Fruit fly (Drosophila melanogaster) whole organism, embryonic: ENCODE data around the gene CG17359.

Experiments
- Blimp-1 ChIP-seq: fragments of 200-800 bp; sonication (Bioruptor generic); optimal IDR thresholded peaks from 3 replicates; lab custom pipeline; 2018; ENCODE audit warnings: missing biosample characterization, missing genetic modification characterization, mild to moderate bottlenecking, moderate library complexity, missing genetic modification reagents
- CG10654 ChIP-seq: fragments of 200-800 bp; sonication (Bioruptor generic); optimal IDR thresholded peaks from 2 replicates; lab custom pipeline; 2016; ENCODE audit warnings: missing biosample characterization, missing genetic modification characterization
- CG11456 ChIP-seq: fragments of 200-800 bp; sonication (Bioruptor generic); IDR thresholded peaks from 3 replicates; pipeline ENCODE4 v1.3.6; 2022; ENCODE audit warnings: missing biosample characterization, missing genetic modification characterization
- CG12104 ChIP-seq: fragments of 200-800 bp; sonication (Bioruptor generic); optimal IDR thresholded peaks from 3 replicates; lab custom pipeline; 2016; ENCODE audit warnings: missing biosample characterization, missing genetic modification characterization
- CG13775 ChIP-seq: fragments of 200-800 bp; sonication (Bioruptor generic); optimal IDR thresholded peaks from 3 replicates; lab custom pipeline; 2017; ENCODE audit warnings: missing biosample characterization, mild to moderate bottlenecking, missing genetic modification characterization
- CG14441 ChIP-seq: fragments of 200-800 bp; sonication (Bioruptor generic); IDR thresholded peaks from 2 replicates; pipeline ENCODE4 v1.3.6; 2022; ENCODE audit warnings: missing biosample characterization, missing genetic modification characterization
- CG17328 ChIP-seq: fragments of 200-800 bp; sonication (Bioruptor generic); IDR thresholded peaks from 2 replicates; pipeline ENCODE4 v1.3.6; 2022; ENCODE audit warnings: missing biosample characterization, missing genetic modification characterization
- CG17829 ChIP-seq: fragments of 200-800 bp; optimal IDR thresholded peaks from 2 replicates; lab custom pipeline; 2019; ENCODE audit warnings: missing biosample characterization, mild to moderate bottlenecking, missing genetic modification characterization, moderate library complexity
- CG18764 ChIP-seq: fragments of 200-800 bp; sonication (Bioruptor generic); optimal IDR thresholded peaks from 3 replicates; lab custom pipeline; 2016; ENCODE audit warnings: missing biosample characterization, missing genetic modification characterization
- CG2120 ChIP-seq: fragments of 200-800 bp; sonication (Bioruptor generic); optimal IDR thresholded peaks from 3 replicates; lab custom pipeline; 2016; ENCODE audit warnings: missing biosample characterization, missing genetic modification characterization
- CG32532 ChIP-seq: fragments of 200-800 bp; sonication (Bioruptor generic); IDR thresholded peaks from 2 replicates; pipeline ENCODE4 v1.3.6; 2022; ENCODE audit warnings: missing biosample characterization, missing genetic modification characterization
- CG34224 ChIP-seq: fragments of 200-800 bp; sonication (Bioruptor generic); IDR thresholded peaks from 3 replicates; pipeline ENCODE4 v1.3.6; 2022; ENCODE audit warnings: missing biosample characterization, missing genetic modification characterization; ENCODE audit not compliant: partially characterized antibody
- CG3726 ChIP-seq: fragments of 200-800 bp; sonication (Bioruptor generic); IDR thresholded peaks from 3 replicates; pipeline ENCODE4, ENCODE4 v1.3.6; 2022; ENCODE audit warnings: missing biosample characterization, missing genetic modification characterization
- CG6791 ChIP-seq: fragments of 200-800 bp; sonication (Bioruptor generic); IDR thresholded peaks from 3 replicates; pipeline ENCODE4 v1.3.6; 2022; ENCODE audit warnings: missing biosample characterization, missing genetic modification characterization; ENCODE audit not compliant: partially characterized antibody
- CG7357 ChIP-seq: fragments of 200-800 bp; sonication (Bioruptor generic); IDR thresholded peaks from 3 replicates; pipeline ENCODE4 v1.3.6; 2022; ENCODE audit warnings: missing biosample characterization, missing genetic modification characterization
- CG7745 ChIP-seq: fragments of 200-800 bp; sonication (Bioruptor generic); optimal IDR thresholded peaks from 2 replicates; lab custom pipeline; 2018; ENCODE audit warnings: missing biosample characterization, mild to moderate bottlenecking, missing genetic modification characterization, moderate library complexity
- CG7786 ChIP-seq: fragments of 200-800 bp; sonication (Bioruptor generic); optimal IDR thresholded peaks from 2 replicates; lab custom pipeline; 2016; ENCODE audit warnings: missing biosample characterization, missing genetic modification characterization
- CG7963 ChIP-seq: fragments of 200-800 bp; sonication (Bioruptor generic); IDR thresholded peaks from 3 replicates; pipeline ENCODE4 v1.3.6; 2022; ENCODE audit warnings: missing biosample characterization, missing genetic modification characterization; ENCODE audit not compliant: partially characterized antibody
- CG7987 ChIP-seq: fragments of 200-800 bp; sonication (Bioruptor generic); optimal IDR thresholded peaks from 2 replicates; lab custom pipeline; 2018; ENCODE audit warnings: missing biosample characterization, mild to moderate bottlenecking, missing genetic modification characterization, moderate library complexity
- CG8281 ChIP-seq: fragments of 200-800 bp; sonication (Bioruptor generic); optimal IDR thresholded peaks from 2 replicates; lab custom pipeline; 2018; ENCODE audit warnings: missing biosample characterization, mild to moderate bottlenecking, missing genetic modification characterization, moderate library complexity
- CTCF ChIP-seq: fragments of 200-800 bp; sonication (Bioruptor generic); optimal IDR thresholded peaks from 2 replicates; lab custom pipeline; 2017; ENCODE audit warnings: missing biosample characterization, mild to moderate bottlenecking, missing genetic modification characterization, moderate library complexity
- CoRest ChIP-seq: fragments of 200-800 bp; sonication (Bioruptor generic); optimal IDR thresholded peaks from 3 replicates; lab custom pipeline; 2018; ENCODE audit warnings: missing biosample characterization, mild to moderate bottlenecking, missing genetic modification characterization, moderate library complexity
- H15 ChIP-seq: fragments of 200-800 bp; sonication (Bioruptor generic); IDR thresholded peaks from 3 replicates; pipeline ENCODE4 v1.3.6; 2022; ENCODE audit warnings: missing biosample characterization, missing genetic modification characterization
- NK7.1 ChIP-seq: fragments of 200-800 bp; sonication (Bioruptor generic); optimal IDR thresholded peaks from 3 replicates; lab custom pipeline; 2016; ENCODE audit warnings: missing biosample characterization, missing genetic modification characterization
- Optix ChIP-seq: fragments of 200-800 bp; sonication (Bioruptor generic); IDR thresholded peaks from 3 replicates; pipeline ENCODE4 v1.3.6; 2022; ENCODE audit warnings: missing biosample characterization, missing genetic modification characterization
- Spps ChIP-seq: fragments of 200-800 bp; sonication (Bioruptor generic); optimal IDR thresholded peaks from 2 replicates; lab custom pipeline; 2018; ENCODE audit warnings: missing biosample characterization, mild to moderate bottlenecking, missing genetic modification characterization
- Sry-β ChIP-seq: fragments of 200-800 bp; sonication (Bioruptor generic); optimal IDR thresholded peaks from 2 replicates; lab custom pipeline; 2018; ENCODE audit warnings: missing biosample characterization, mild to moderate bottlenecking, missing genetic modification characterization, moderate library complexity
- TFAM ChIP-seq: fragments of 200-800 bp; sonication (Bioruptor generic); optimal IDR thresholded peaks from 2 replicates; lab custom pipeline; 2017; ENCODE audit warnings: missing biosample characterization, missing genetic modification characterization, inconsistent platforms
- Xbp1 ChIP-seq: fragments of 200-800 bp; sonication (Bioruptor generic); optimal IDR thresholded peaks from 3 replicates; lab custom pipeline; 2016; ENCODE audit warnings: missing biosample characterization, mild to moderate bottlenecking, missing genetic modification characterization
- ash1 ChIP-seq: fragments of 200-800 bp; sonication (Bioruptor generic); optimal IDR thresholded peaks from 2 replicates; lab custom pipeline; 2018; ENCODE audit warnings: missing biosample characterization, mild to moderate bottlenecking, missing genetic modification characterization
- cato ChIP-seq: fragments of 200-800 bp; sonication (Bioruptor generic); optimal IDR thresholded peaks from 2 replicates; lab custom pipeline; 2016; ENCODE audit warnings: missing biosample characterization, missing genetic modification characterization, borderline replicate concordance
- crc ChIP-seq: fragments of 200-800 bp; sonication (Bioruptor generic); optimal IDR thresholded peaks from 2 replicates; lab custom pipeline; 2016; ENCODE audit warnings: missing biosample characterization, missing genetic modification characterization
- dimm ChIP-seq: fragments of 200-800 bp; sonication (Bioruptor generic); IDR thresholded peaks from 2 replicates; pipeline ENCODE4 v1.3.6; 2022; ENCODE audit warnings: missing biosample characterization, missing genetic modification characterization
- fu2 ChIP-seq: fragments of 200-800 bp; sonication (Bioruptor generic); optimal IDR thresholded peaks from 2 replicates; lab custom pipeline; 2016; ENCODE audit warnings: missing biosample characterization, missing genetic modification characterization
- gfzf ChIP-seq: fragments of 200-800 bp; sonication (Bioruptor generic); optimal IDR thresholded peaks from 2 replicates; lab custom pipeline; 2016; ENCODE audit warnings: missing biosample characterization, mild to moderate bottlenecking, missing genetic modification characterization, moderate library complexity
- kah ChIP-seq: fragments of 200-800 bp; sonication (Bioruptor generic); optimal IDR thresholded peaks from 2 replicates; lab custom pipeline; 2018; ENCODE audit warnings: missing biosample characterization, mild to moderate bottlenecking, missing genetic modification characterization
- ken ChIP-seq: fragments of 200-800 bp; sonication (Bioruptor generic); IDR thresholded peaks from 3 replicates; pipeline ENCODE4 v1.3.6; 2022; ENCODE audit warnings: missing biosample characterization, missing genetic modification characterization
- lmd ChIP-seq: fragments of 200-800 bp; sonication (Bioruptor generic); IDR thresholded peaks from 2 replicates; pipeline ENCODE4 v1.3.6; 2022; ENCODE audit warnings: missing biosample characterization, missing genetic modification characterization
- lola ChIP-seq, 3 experiments: fragments of >200 bp in 2 of 3; fragments of 200-800 bp in 1 of 3; sonication (Bioruptor generic) in 1 of 3; optimal IDR thresholded peaks; 2 replicates each; lab custom pipeline; 2017 to 2019; ENCODE audit warnings: missing biosample characterization in 3 of 3, missing genetic modification characterization in 3 of 3, mild to moderate bottlenecking in 1 of 3, moderate library complexity in 1 of 3
- nom ChIP-seq: fragments of 200-800 bp; sonication (Bioruptor generic); optimal IDR thresholded peaks from 2 replicates; lab custom pipeline; 2017; ENCODE audit warnings: missing biosample characterization, missing genetic modification characterization, mild to moderate bottlenecking, moderate library complexity, missing genetic modification reagents
- pho ChIP-seq: fragments of 200-800 bp; sonication (Bioruptor generic); optimal IDR thresholded peaks from 2 replicates; lab custom pipeline; 2016; ENCODE audit warnings: missing biosample characterization, missing genetic modification characterization
- pita ChIP-seq: fragments of 200-800 bp; sonication (Bioruptor generic); optimal IDR thresholded peaks from 2 replicates; lab custom pipeline; 2017; ENCODE audit warnings: missing biosample characterization, mild to moderate bottlenecking, missing genetic modification characterization
- pum ChIP-seq: fragments of 200-800 bp; sonication (Bioruptor generic); optimal IDR thresholded peaks from 2 replicates; lab custom pipeline; 2016; ENCODE audit warnings: missing biosample characterization, missing genetic modification characterization
- rib ChIP-seq: fragments of 200-800 bp; sonication (Bioruptor generic); IDR thresholded peaks from 2 replicates; pipeline ENCODE4 v1.3.6; 2022; ENCODE audit warnings: missing biosample characterization, missing genetic modification characterization
- sc ChIP-seq, 3 experiments: fragments of >200 bp in 2 of 3; fragments of 200-800 bp in 1 of 3; sonication (Bioruptor generic) in 1 of 3; optimal IDR thresholded peaks; 2 replicates in 2 of 3; 3 replicates in 1 of 3; lab custom pipeline; 2017; ENCODE audit warnings: mild to moderate bottlenecking in 1 of 3, missing biosample characterization in 1 of 3, missing genetic modification characterization in 1 of 3, missing genetic modification reagents in 1 of 3
- sug ChIP-seq: fragments of 200-800 bp; optimal IDR thresholded peaks from 2 replicates; lab custom pipeline; 2019; ENCODE audit warnings: missing biosample characterization, mild to moderate bottlenecking, missing genetic modification characterization, moderate library complexity
- unc-4 ChIP-seq: fragments of 200-800 bp; sonication (Bioruptor generic); IDR thresholded peaks from 2 replicates; pipeline ENCODE4 v1.3.6; 2022; ENCODE audit warnings: missing biosample characterization, missing genetic modification characterization; ENCODE audit not compliant: partially characterized antibody
- z ChIP-seq: fragments of 200-800 bp; sonication (Bioruptor generic); IDR thresholded peaks from 3 replicates; pipeline ENCODE4 v1.3.6; 2022; ENCODE audit warnings: missing biosample characterization, missing genetic modification characterization

The CG17359 gene

DNA sequence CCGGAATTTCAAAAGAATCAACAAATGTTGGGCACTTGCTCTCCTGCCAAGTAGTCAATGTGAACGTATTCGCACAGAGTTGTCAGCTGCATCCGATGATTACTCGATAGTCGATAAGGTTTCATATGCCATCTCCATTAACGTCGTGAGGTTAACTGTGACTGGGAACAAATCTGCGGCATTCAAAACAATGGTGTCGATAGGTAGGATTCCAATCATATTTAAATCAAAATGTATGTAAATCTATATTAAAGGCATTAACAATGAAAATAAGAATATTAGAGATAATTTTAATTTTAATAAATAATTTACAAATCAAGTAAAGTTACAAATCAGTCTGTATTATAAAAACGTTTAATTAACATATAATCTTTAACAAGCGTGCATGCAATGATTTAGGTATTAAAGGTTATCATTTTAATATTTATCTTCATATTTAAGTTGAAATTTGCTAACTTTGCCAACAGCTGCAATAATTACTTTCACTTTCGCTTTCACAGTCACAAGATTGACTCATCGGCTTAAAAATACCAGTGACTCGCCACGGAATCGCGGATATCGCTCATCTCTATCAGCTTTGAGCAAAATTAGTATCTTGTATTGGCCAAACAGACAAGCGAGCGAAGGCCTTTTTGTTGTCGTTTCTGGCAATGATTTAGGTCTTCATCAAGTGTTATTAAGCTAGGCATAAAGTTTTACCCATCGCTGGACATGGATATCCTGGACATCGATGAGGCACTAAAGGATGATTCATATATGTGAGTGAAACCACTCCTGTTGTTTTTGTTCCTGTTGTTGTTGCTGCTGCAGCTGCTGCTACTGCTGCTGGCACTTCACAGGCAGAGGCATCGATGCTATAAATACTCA lies 34.2 kb downstream of the CG17359 start, which contains the start of the genes Meics, Nxf3 and ssp2 (continued):
- TF ChIP-seq gfzf (GFP tag; lab: Kevin White, UChicago): peak; percentile 41
- TF ChIP-seq CG17829: peak; percentile 29
- peak; percentile 41; the same call in 1 of the 3 replicates for TF ChIP-seq CG34224 (GFP tag; lab: Robert Waterston, UW)
- peak; percentile 65 for TF ChIP-seq CG7963
- peak; percentile 21; the same call in 1 of the 2 replicates for TF ChIP-seq CG17328 (GFP tag; lab: Robert Waterston, UW)
- TF ChIP-seq CG10654 (GFP tag; lab: Kevin White, UChicago): no peak
- peak; percentile 58 for TF ChIP-seq CG13775 (GFP tag; lab: Kevin White, UChicago)
- no peak for TF ChIP-seq CG7987 (GFP tag; lab: Kevin White, UChicago)
- TF ChIP-seq fu2 (GFP tag; lab: Kevin White, UChicago): peak; percentile 8
- TF ChIP-seq CG18764 (GFP tag; lab: Kevin White, UChicago): no peak
- TF ChIP-seq rib: peak; percentile 17; the same call in 1 of the 2 replicates
- no peak for TF ChIP-seq TFAM (GFP tag; lab: Kevin White, UChicago)
- no peak for TF ChIP-seq CG12104 (GFP tag; lab: Kevin White, UChicago)
- no peak for TF ChIP-seq lmd (GFP tag; lab: Robert Waterston, UW)
- TF ChIP-seq ash1: no peak
- peak; percentile 79 for TF ChIP-seq Sry-β (GFP tag; lab: Kevin White, UChicago)
- no peak for TF ChIP-seq cato (GFP tag; lab: Kevin White, UChicago)
- peak; percentile 68 for TF ChIP-seq CG6791
- TF ChIP-seq Spps (tag; lab: Kevin White, UChicago): peak; percentile 8
- peak; percentile 51 for TF ChIP-seq CG2120 (GFP tag; lab: Kevin White, UChicago)
- no peak for TF ChIP-seq CG7786 (GFP tag; lab: Kevin White, UChicago)
- TF ChIP-seq pita (GFP tag; lab: Kevin White, UChicago): no peak
- no peak for TF ChIP-seq NK7.1 (GFP tag; lab: Kevin White, UChicago)
- TF ChIP-seq sc (optimal IDR thresholded peaks at IDR 0.05; lab: Kevin White, UChicago): no peak
- peak; percentile 7 for TF ChIP-seq sc (GFP tag; optimal IDR thresholded peaks at IDR 0.05; lab: Kevin White, UChicago)
- peak; percentile 31; the same call in 1 of the 2 replicates for TF ChIP-seq CG14441 (GFP tag; lab: Robert Waterston, UW)
- no peak for TF ChIP-seq CG3726 (GFP tag; lab: Robert Waterston, UW)
- TF ChIP-seq CG32532: peak; percentile 36; the same call in 1 of the 2 replicates
- peak; percentile 60; the same call in 2 of the 3 replicates for TF ChIP-seq ken (GFP tag; lab: Robert Waterston, UW)
- no peak for TF ChIP-seq H15 (GFP tag; lab: Robert Waterston, UW)
- no peak for TF ChIP-seq CG8281 (tag; lab: Kevin White, UChicago)
- no peak for TF ChIP-seq dimm (GFP tag; lab: Robert Waterston, UW)
- TF ChIP-seq nom: no peak
- peak; percentile 49 for TF ChIP-seq Xbp1 (GFP tag; lab: Kevin White, UChicago)
- TF ChIP-seq lola (GFP tag; optimal IDR thresholded peaks at IDR 0.05; lab: Kevin White, UChicago): peak in 1 of 3 experiments; percentile 63
- TF ChIP-seq sug (tag; lab: Kevin White, UChicago): peak; percentile 40
- TF ChIP-seq CG7745 (tag; lab: Kevin White, UChicago): no peak
- TF ChIP-seq CG7357 (GFP tag; lab: Robert Waterston, UW): no peak
- TF ChIP-seq crc (GFP tag; lab: Kevin White, UChicago): no peak
- no peak for TF ChIP-seq CTCF
- TF ChIP-seq CG11456 (GFP tag; lab: Robert Waterston, UW): peak; percentile 64; the same call in 2 of the 3 replicates
- TF ChIP-seq pho (GFP tag; lab: Kevin White, UChicago): no peak
- peak; percentile 74 for TF ChIP-seq CoRest (tag; lab: Kevin White, UChicago)
- no peak for TF ChIP-seq z (GFP tag; lab: Robert Waterston, UW)
- TF ChIP-seq kah (GFP tag; lab: Kevin White, UChicago): no peak
- peak; percentile 48; the same call in 1 of the 2 replicates for TF ChIP-seq unc-4
- TF ChIP-seq Optix (GFP tag; lab: Robert Waterston, UW): no peak
- peak; percentile 27 for TF ChIP-seq pum
- peak; percentile 99 for TF ChIP-seq Blimp-1 (GFP tag; lab: Kevin White, UChicago)
